Fruit fly (Drosophila melanogaster) whole organism, wandering third instar larva: ENCODE measurements around the gene CG9288.

Source experiments
- Abd-B ChIP-seq: fragments of >200 bp; optimal IDR thresholded peaks from 2 replicates; lab custom pipeline; 2017; ENCODE audit warnings: missing biosample characterization, missing genetic modification characterization
- CG32264 ChIP-seq: fragments of 200-800 bp; sonication (Bioruptor generic); optimal IDR thresholded peaks from 2 replicates; lab custom pipeline; 2016; ENCODE audit warnings: missing biosample characterization, missing genetic modification characterization
- Dfd ChIP-seq: fragments of >200 bp; optimal IDR thresholded peaks from 2 replicates; lab custom pipeline; 2017; ENCODE audit warnings: missing biosample characterization, missing genetic modification characterization
- Dif ChIP-seq: fragments of 200-275, 200-300 bp; sonication (Bioruptor generic); optimal IDR thresholded peaks from 2 replicates; lab custom pipeline; 2018; ENCODE audit warnings: missing biosample characterization, missing genetic modification characterization; ENCODE audit not compliant: partially characterized antibody
- HLH106 ChIP-seq: fragments of 200-800 bp; optimal IDR thresholded peaks from 3 replicates; lab custom pipeline; 2019; ENCODE audit warnings: missing biosample characterization, mild to moderate bottlenecking, missing genetic modification characterization, moderate library complexity
- Hnf4 ChIP-seq: fragments of 200-800 bp; sonication (Bioruptor generic); optimal IDR thresholded peaks from 2 replicates; lab custom pipeline; 2016; ENCODE audit warnings: missing biosample characterization, mild to moderate bottlenecking, missing genetic modification characterization
- Hr78 ChIP-seq: fragments of >200 bp; optimal IDR thresholded peaks from 2 replicates; lab custom pipeline; 2017; ENCODE audit warnings: missing biosample characterization, missing genetic modification characterization
- Hr83 ChIP-seq: fragments of 200-300 bp; sonication (Bioruptor generic); optimal IDR thresholded peaks from 2 replicates; lab custom pipeline; 2016; ENCODE audit warnings: missing biosample characterization, mild to moderate bottlenecking, missing genetic modification characterization, moderate library complexity; ENCODE audit not compliant: poor library complexity, severe bottlenecking
- Jra ChIP-seq: sonication (Bioruptor generic); optimal IDR thresholded peaks from 2 replicates; lab custom pipeline; 2016; ENCODE audit warnings: missing biosample characterization, missing genetic modification characterization
- Mio ChIP-seq: sonication (Bioruptor generic); optimal IDR thresholded peaks from 2 replicates; lab custom pipeline; 2016; ENCODE audit warnings: missing biosample characterization, missing genetic modification characterization
- OdsH ChIP-seq: fragments of 200-800 bp; sonication (Bioruptor generic); optimal IDR thresholded peaks from 2 replicates; lab custom pipeline; 2016; ENCODE audit warnings: missing biosample characterization, mild to moderate bottlenecking, missing genetic modification characterization
- Rel ChIP-seq, 2 experiments: fragments of 200-800 bp; sonication (Bioruptor generic) in 1 of 2; optimal IDR thresholded peaks; 2 replicates in 1 of 2; 3 replicates in 1 of 2; lab custom pipeline; 2016 to 2019; ENCODE audit warnings: mild to moderate bottlenecking in 2 of 2, missing biosample characterization in 2 of 2, missing genetic modification characterization in 2 of 2, moderate library complexity in 1 of 2
- Vsx2 ChIP-seq: fragments of 200-300, 225-300 bp; sonication (Bioruptor generic); optimal IDR thresholded peaks from 2 replicates; lab custom pipeline; 2018; ENCODE audit warnings: missing biosample characterization, missing genetic modification characterization; ENCODE audit not compliant: partially characterized antibody
- brk ChIP-seq: fragments of 200-800 bp; sonication (Bioruptor generic); optimal IDR thresholded peaks from 2 replicates; lab custom pipeline; 2016; ENCODE audit warnings: missing biosample characterization, mild to moderate bottlenecking, missing genetic modification characterization
- dmrt93B ChIP-seq: fragments of 200-800 bp; sonication (Bioruptor generic); optimal IDR thresholded peaks from 2 replicates; lab custom pipeline; 2018; ENCODE audit warnings: missing biosample characterization, mild to moderate bottlenecking, missing genetic modification characterization
- dsf ChIP-seq: sonication (Bioruptor generic); optimal IDR thresholded peaks from 2 replicates; lab custom pipeline; 2016; ENCODE audit warnings: missing biosample characterization, missing genetic modification characterization, borderline replicate concordance
- ey ChIP-seq: fragments of 200-800 bp; sonication (Bioruptor generic); optimal IDR thresholded peaks from 2 replicates; lab custom pipeline; 2016; ENCODE audit warnings: missing biosample characterization, missing genetic modification characterization
- foxo ChIP-seq, 2 experiments: fragments of 200-800 bp; sonication (Bioruptor generic); optimal IDR thresholded peaks; 2 replicates in 1 of 2; 3 replicates in 1 of 2; lab custom pipeline; 2016 to 2017; ENCODE audit warnings: missing biosample characterization in 2 of 2, missing genetic modification characterization in 2 of 2
- fru ChIP-seq: fragments of 200-800 bp; sonication (Bioruptor generic); optimal IDR thresholded peaks from 3 replicates; lab custom pipeline; 2016; ENCODE audit warnings: missing biosample characterization, mild to moderate bottlenecking, missing genetic modification characterization
- h ChIP-seq: fragments of 200-800 bp; sonication (Bioruptor generic); optimal IDR thresholded peaks from 3 replicates; lab custom pipeline; 2016; ENCODE audit warnings: missing biosample characterization, mild to moderate bottlenecking, missing genetic modification characterization
- jim ChIP-seq: fragments of 175-275, 200-325 bp; sonication (Bioruptor generic); optimal IDR thresholded peaks from 2 replicates; lab custom pipeline; 2016; ENCODE audit warnings: missing biosample characterization, mild to moderate bottlenecking, missing genetic modification characterization
- lola ChIP-seq: fragments of >200 bp; optimal IDR thresholded peaks from 2 replicates; lab custom pipeline; 2017; ENCODE audit warnings: missing biosample characterization, missing genetic modification characterization
- pan ChIP-seq: fragments of >200 bp; optimal IDR thresholded peaks from 2 replicates; lab custom pipeline; 2017
- psq ChIP-seq: fragments of 200-800 bp; sonication (Bioruptor generic); optimal IDR thresholded peaks from 3 replicates; lab custom pipeline; 2017; ENCODE audit warnings: missing biosample characterization, mild to moderate bottlenecking, missing genetic modification characterization, moderate library complexity
- rgr ChIP-seq: fragments of 200-800 bp; sonication (Bioruptor generic); optimal IDR thresholded peaks from 3 replicates; lab custom pipeline; 2016; ENCODE audit warnings: missing biosample characterization, mild to moderate bottlenecking, missing genetic modification characterization
- sage ChIP-seq: fragments of 200-800 bp; sonication (Bioruptor generic); optimal IDR thresholded peaks from 2 replicates; lab custom pipeline; 2016; ENCODE audit warnings: missing biosample characterization, mild to moderate bottlenecking, missing genetic modification characterization
- tai ChIP-seq: sonication (Bioruptor generic); optimal IDR thresholded peaks from 2 replicates; lab custom pipeline; 2016; ENCODE audit warnings: missing biosample characterization, missing genetic modification characterization
- usp ChIP-seq: fragments of >200 bp; optimal IDR thresholded peaks from 2 replicates; lab custom pipeline; 2017; ENCODE audit warnings: missing biosample characterization, missing genetic modification characterization
- woc ChIP-seq: sonication (Bioruptor generic); optimal IDR thresholded peaks from 2 replicates; lab custom pipeline; 2016; ENCODE audit warnings: missing biosample characterization, mild to moderate bottlenecking, missing genetic modification characterization

CG9288 gene

DNA sequence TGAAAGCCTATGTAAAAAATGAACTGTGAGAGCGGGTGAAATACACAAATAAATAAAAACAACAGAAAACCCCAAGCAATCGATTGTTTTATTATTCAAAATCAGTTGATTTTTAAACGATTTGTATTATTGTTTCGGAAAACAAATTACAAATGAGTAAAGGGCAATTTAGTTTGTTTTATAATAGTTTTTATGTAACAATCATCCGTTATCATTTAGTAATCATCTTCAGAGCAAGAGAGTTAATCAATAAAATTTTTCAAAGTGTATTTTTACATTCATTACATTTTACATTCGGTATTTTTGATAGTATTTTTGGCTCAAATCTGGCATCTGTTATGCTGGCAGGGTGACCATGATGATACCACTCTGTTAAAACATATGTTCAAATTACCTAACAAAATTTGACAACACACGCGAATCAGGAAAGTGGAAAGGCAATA lies at the start of gene CG9288, which contains the start of gene CG42375:
Gene CG9288, plus strand, starts transcription at position 384 of the 443 bp plus-strand sequence.
Gene CG42375, plus strand, starts transcription at position 384 of the 443 bp plus-strand sequence.
- TF ChIP-seq psq (GFP tag; lab: Kevin White, UChicago), result peak; percentile 11
- TF ChIP-seq sage (GFP tag; lab: Kevin White, UChicago), result peak; percentile 25
- no peak for TF ChIP-seq OdsH
- TF ChIP-seq dsf (GFP tag; lab: Kevin White, UChicago), result no peak
- TF ChIP-seq Dif (GFP tag; lab: Kevin White, UChicago), result no peak
- TF ChIP-seq HLH106, result peak; percentile 13
- TF ChIP-seq Hnf4 (GFP tag; lab: Kevin White, UChicago), result peak; percentile 54
- TF ChIP-seq rgr, result peak; percentile 31
- TF ChIP-seq woc (GFP tag; lab: Kevin White, UChicago), result peak; percentile 49
- TF ChIP-seq fru (GFP tag; lab: Kevin White, UChicago), result peak; percentile 58
- TF ChIP-seq foxo (GFP tag; optimal IDR thresholded peaks at IDR 0.05; lab: Kevin White, UChicago), result peak in 1 of 2 experiments; percentile 67
- TF ChIP-seq, all 38 proteins: peak for 8

DNA sequence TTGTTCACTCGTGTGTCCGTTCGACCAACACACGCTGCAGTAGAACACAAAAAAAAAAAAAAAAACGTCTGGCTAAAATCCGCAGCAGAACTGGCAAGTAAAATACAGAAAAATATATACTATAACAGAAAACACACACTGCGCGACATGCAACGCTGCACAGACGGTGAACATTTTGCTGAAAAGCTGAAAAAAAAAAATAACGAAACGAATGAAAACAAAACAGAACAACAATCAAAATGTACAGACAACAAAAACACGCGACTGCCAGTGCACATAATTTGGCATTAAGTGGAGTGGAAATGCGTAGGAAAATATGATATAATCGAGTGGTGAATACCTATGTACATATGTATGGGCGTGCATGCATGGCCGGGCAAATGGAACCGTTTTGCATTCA lies 49.4 kb upstream of the CG9288 start:
- no peak for TF ChIP-seq jim (GFP tag; lab: Kevin White, UChicago)
- no peak for TF ChIP-seq Dif (GFP tag; lab: Kevin White, UChicago)
- TF ChIP-seq Hr78 (GFP tag; lab: Kevin White, UChicago), result no peak
- no peak for TF ChIP-seq Abd-B (GFP tag; lab: Kevin White, UChicago)
- no peak for TF ChIP-seq ey (GFP tag; lab: Kevin White, UChicago)
- no peak for TF ChIP-seq OdsH
- TF ChIP-seq HLH106, result no peak
- no peak for TF ChIP-seq psq (GFP tag; lab: Kevin White, UChicago)
- no peak for TF ChIP-seq tai (GFP tag; lab: Kevin White, UChicago)
- no peak for TF ChIP-seq CG32264 (GFP tag; lab: Kevin White, UChicago)
- TF ChIP-seq pan (lab: Kevin White, UChicago), result no peak
- no peak for TF ChIP-seq dsf (GFP tag; lab: Kevin White, UChicago)
- TF ChIP-seq lola (GFP tag; lab: Kevin White, UChicago), result no peak
- TF ChIP-seq Jra (GFP tag; lab: Kevin White, UChicago), result no peak

DNA sequence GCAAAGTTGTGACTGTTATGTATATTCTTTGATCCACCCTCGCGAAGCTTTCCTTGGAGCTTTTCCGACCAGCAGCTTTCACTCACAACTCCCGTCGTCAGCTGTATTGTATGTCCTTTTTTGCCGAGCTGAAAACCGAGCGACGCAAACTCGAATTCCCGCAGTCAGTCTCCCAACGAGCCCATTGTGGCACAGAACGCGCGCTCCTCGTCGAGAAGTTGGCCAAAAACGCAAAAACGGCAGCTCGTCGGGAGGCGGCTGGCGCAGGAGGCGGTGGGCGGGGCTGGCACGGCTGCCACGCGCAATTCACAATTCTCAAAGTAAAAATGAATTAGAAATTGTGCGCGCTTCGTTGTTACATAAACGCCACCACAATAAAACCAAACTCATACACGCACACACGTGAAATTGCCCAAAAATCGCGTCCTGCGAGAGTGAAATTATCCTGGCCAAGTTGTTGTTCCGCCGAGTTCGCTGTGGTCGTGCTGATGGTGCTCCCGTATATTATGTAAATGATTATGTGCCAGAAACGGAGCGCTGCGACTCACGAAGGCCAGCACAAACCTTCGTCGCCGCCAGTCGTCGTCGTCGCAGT lies 44.0 kb upstream of the CG9288 start:
- no peak for TF ChIP-seq Hr78 (GFP tag; lab: Kevin White, UChicago)

DNA sequence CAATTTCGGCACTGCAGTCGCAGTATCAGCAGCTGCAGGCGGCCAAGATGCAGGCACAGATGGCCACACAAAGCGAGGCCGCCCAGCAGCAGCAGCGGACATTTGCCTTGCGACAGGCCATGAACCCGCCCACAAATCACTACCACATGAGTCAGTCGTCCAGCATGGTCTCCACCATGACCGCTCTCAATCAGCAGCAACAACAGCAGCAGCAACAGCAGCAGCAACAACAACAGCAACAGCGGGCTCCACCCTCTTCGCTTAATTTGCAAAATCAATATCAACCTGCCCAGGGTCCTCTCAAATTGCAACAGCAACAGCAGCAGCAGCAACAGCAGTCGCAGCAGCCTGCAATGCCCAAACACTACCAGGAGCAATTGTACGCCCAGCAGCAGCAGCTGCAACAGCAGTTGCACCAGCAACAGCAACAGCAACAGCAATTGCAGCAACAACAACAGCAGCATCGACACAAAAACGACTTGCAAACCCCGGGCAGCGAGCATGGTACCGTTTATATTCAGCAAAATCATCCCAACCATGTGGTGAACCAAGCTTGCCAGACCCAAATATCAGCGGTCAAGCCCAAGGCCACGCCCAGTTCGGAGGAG lies 33.3 kb upstream of the CG9288 start:
- no peak for TF ChIP-seq lola (GFP tag; lab: Kevin White, UChicago)
- peak; percentile 93 for TF ChIP-seq Dfd (GFP tag; lab: Kevin White, UChicago)
- no peak for TF ChIP-seq Mio (GFP tag; lab: Kevin White, UChicago)
- TF ChIP-seq, all 38 proteins: peak for 1

DNA sequence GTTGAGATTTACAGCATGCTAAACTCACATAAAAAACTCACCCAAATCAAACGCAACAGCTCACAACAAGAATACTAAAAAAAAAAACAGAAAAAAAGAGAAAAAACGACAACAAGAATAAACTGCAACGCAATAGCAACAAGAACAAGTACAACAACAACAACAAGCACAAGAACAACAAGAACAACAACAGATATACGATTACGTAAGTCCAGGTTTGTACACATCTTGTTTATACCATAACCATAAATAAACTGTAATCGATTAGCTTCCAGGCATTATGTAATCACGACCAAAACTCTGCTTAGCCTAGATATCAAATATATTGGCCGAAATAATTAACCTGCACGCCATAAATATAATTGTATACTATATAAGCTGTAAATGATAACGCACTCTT lies 17.9 kb upstream of the CG9288 start:
- TF ChIP-seq Hr83 (GFP tag; lab: Kevin White, UChicago) (no peak), usp (no peak), Hnf4 (GFP tag; lab: Kevin White, UChicago) (no peak), Mio (GFP tag; lab: Kevin White, UChicago) (no peak), ey (GFP tag; lab: Kevin White, UChicago) (no peak), Abd-B (GFP tag; lab: Kevin White, UChicago) (no peak), brk (no peak), foxo (GFP tag; optimal IDR thresholded peaks at IDR 0.05; lab: Kevin White, UChicago) (no peak), h (GFP tag; lab: Kevin White, UChicago) (no peak), dmrt93B (no peak), Vsx2 (GFP tag; lab: Kevin White, UChicago) (no peak), psq (GFP tag; lab: Kevin White, UChicago) (no peak), Dfd (GFP tag; lab: Kevin White, UChicago) (no peak), fru (GFP tag; lab: Kevin White, UChicago) (no peak), Rel (GFP tag; optimal IDR thresholded peaks at IDR 0.05; lab: Kevin White, UChicago) (no peak), Rel (tag; optimal IDR thresholded peaks at IDR 0.05; lab: Kevin White, UChicago) (no peak)
